Worm (Caenorhabditis elegans) whole organism, young adult: ENCODE measurements around the gene vps-15.

Experiments
- F23B12.7 ChIP-seq: sonication (generic microtip); optimal IDR thresholded peaks from 2 replicates; lab custom pipeline; 2017; ENCODE audit warnings: missing genetic modification characterization, mild to moderate bottlenecking, missing compliant biosample characterization, antibody characterized with exemption, moderate library complexity; ENCODE audit not compliant: insufficient read depth
- F33H1.4 ChIP-seq: fragments of 200-800 bp; sonication (Bioruptor generic); IDR thresholded peaks from 2 replicates; pipeline ENCODE4 v1.3.6; 2022; ENCODE audit warnings: missing genetic modification reagents, missing genetic modification characterization, missing compliant biosample characterization
- F55B11.4 ChIP-seq: sonication (generic microtip); optimal IDR thresholded peaks from 2 replicates; lab custom pipeline; 2016; ENCODE audit warnings: missing compliant biosample characterization, missing genetic modification characterization, borderline replicate concordance; ENCODE audit not compliant: insufficient read depth
- F57A8.1 ChIP-seq: fragments of 200-800 bp; sonication (Bioruptor generic); optimal IDR thresholded peaks from 2 replicates; lab custom pipeline; 2018; ENCODE audit warnings: mild to moderate bottlenecking, missing genetic modification characterization, moderate library complexity, missing compliant biosample characterization
- F57C9.4 ChIP-seq: sonication (generic microtip); optimal IDR thresholded peaks from 2 replicates; lab custom pipeline; 2017; ENCODE audit warnings: mild to moderate bottlenecking, missing genetic modification characterization, missing compliant biosample characterization
- K11D2.4 ChIP-seq: fragments of 200-800 bp; sonication (Bioruptor generic); IDR thresholded peaks from 2 replicates; pipeline ENCODE4 v1.3.6; 2022; ENCODE audit warnings: missing genetic modification reagents, missing genetic modification characterization, missing compliant biosample characterization
- Y67H2A.10 ChIP-seq: fragments of 200-800 bp; sonication (Bioruptor generic); conservative IDR thresholded peaks from 2 replicates; pipeline ENCODE4 v1.3.6; 2022; ENCODE audit warnings: missing genetic modification reagents, missing genetic modification characterization, missing compliant biosample characterization
- Y79H2A.3 ChIP-seq: fragments of 200-800 bp; sonication (Bioruptor generic); conservative IDR thresholded peaks from 2 replicates; pipeline ENCODE4 v1.3.6; 2022; ENCODE audit warnings: missing genetic modification reagents, missing genetic modification characterization, missing compliant biosample characterization
- akir-1 ChIP-seq: fragments of 200-800 bp; sonication (Bioruptor generic); optimal IDR thresholded peaks from 2 replicates; lab custom pipeline; 2018; ENCODE audit warnings: mild to moderate bottlenecking, missing genetic modification characterization, moderate library complexity, missing compliant biosample characterization
- attf-5 ChIP-seq: fragments of 200-800 bp; sonication (Bioruptor generic); optimal IDR thresholded peaks from 2 replicates; lab custom pipeline; 2018; ENCODE audit warnings: mild to moderate bottlenecking, missing genetic modification characterization, missing compliant biosample characterization
- ccch-3 ChIP-seq: fragments of 200-800 bp; sonication (Bioruptor generic); optimal IDR thresholded peaks from 2 replicates; lab custom pipeline; 2018; ENCODE audit warnings: mild to moderate bottlenecking, missing genetic modification characterization, missing compliant biosample characterization
- ceh-27 ChIP-seq: fragments of 200-800 bp; sonication (Bioruptor generic); optimal IDR thresholded peaks from 2 replicates; lab custom pipeline; 2018; ENCODE audit warnings: mild to moderate bottlenecking, missing genetic modification characterization, moderate library complexity, missing compliant biosample characterization
- ceh-58 ChIP-seq: fragments of 200-800 bp; sonication (Bioruptor generic); IDR thresholded peaks from 2 replicates; pipeline ENCODE4 v1.3.6; 2022; ENCODE audit warnings: missing genetic modification characterization, missing compliant biosample characterization
- ceh-91 ChIP-seq: fragments of 200-800 bp; sonication (Bioruptor generic); IDR thresholded peaks from 2 replicates; pipeline ENCODE4 v1.3.6; 2022; ENCODE audit warnings: missing genetic modification reagents, missing genetic modification characterization, missing compliant biosample characterization
- egl-18 ChIP-seq: fragments of 200-800 bp; sonication (Bioruptor generic); IDR thresholded peaks from 2 replicates; pipeline ENCODE4 v1.3.6; 2022; ENCODE audit warnings: missing genetic modification reagents, missing genetic modification characterization, missing compliant biosample characterization
- egrh-3 ChIP-seq: fragments of 200-800 bp; sonication (Bioruptor generic); IDR thresholded peaks from 2 replicates; pipeline ENCODE4 v1.3.6; 2022; ENCODE audit warnings: missing genetic modification reagents, missing genetic modification characterization, missing compliant biosample characterization
- him-1 ChIP-seq: sonication (generic microtip); optimal IDR thresholded peaks from 2 replicates; lab custom pipeline; 2016; ENCODE audit warnings: missing genotype, missing genetic modification reagents, missing genetic modification characterization, missing compliant biosample characterization
- hmg-1.2 ChIP-seq: fragments of 200-800 bp; sonication (Bioruptor generic); IDR thresholded peaks from 2 replicates; pipeline ENCODE4 v1.3.6; 2022; ENCODE audit warnings: missing genetic modification reagents, missing genetic modification characterization, missing compliant biosample characterization
- hrde-1 ChIP-seq: sonication (generic microtip); optimal IDR thresholded peaks from 2 replicates; lab custom pipeline; 2016; ENCODE audit warnings: missing genetic modification characterization, mild to moderate bottlenecking, missing compliant biosample characterization, moderate library complexity, missing genotype, missing genetic modification reagents, borderline replicate concordance
- lin-35 ChIP-seq, 3 experiments: fragments of 150-350 bp in 2 of 3; sonication (generic microtip) in 1 of 3; optimal IDR thresholded peaks; 2 replicates each; lab custom pipeline; 2014 to 2018; ENCODE audit warnings: missing biosample characterization in 3 of 3, missing genetic modification characterization in 3 of 3, missing genetic modification reagents in 3 of 3
- lin-54 ChIP-seq: fragments of 200-800 bp; sonication (Bioruptor generic); optimal IDR thresholded peaks from 2 replicates; lab custom pipeline; 2018; ENCODE audit warnings: mild to moderate bottlenecking, missing genetic modification characterization, missing compliant biosample characterization
- lir-1 ChIP-seq: fragments of 200-800 bp; sonication (Bioruptor generic); conservative IDR thresholded peaks from 2 replicates; pipeline ENCODE4 v1.3.6; 2022; ENCODE audit warnings: missing genetic modification reagents, missing genetic modification characterization, missing compliant biosample characterization
- lsl-1 ChIP-seq: fragments of 200-800 bp; sonication (Bioruptor generic); optimal IDR thresholded peaks from 2 replicates; lab custom pipeline; 2018; ENCODE audit warnings: mild to moderate bottlenecking, missing genetic modification characterization, moderate library complexity, missing compliant biosample characterization
- madf-10 ChIP-seq: sonication (generic microtip); optimal IDR thresholded peaks from 2 replicates; lab custom pipeline; 2016; ENCODE audit warnings: mild to moderate bottlenecking, missing genetic modification characterization, missing compliant biosample characterization
- madf-8 ChIP-seq: fragments of 200-800 bp; sonication (Bioruptor generic); conservative IDR thresholded peaks from 2 replicates; pipeline ENCODE4 v1.3.6; 2022; ENCODE audit warnings: missing genetic modification reagents, missing genetic modification characterization, missing compliant biosample characterization
- mel-28 ChIP-seq: sonication (generic microtip); optimal IDR thresholded peaks from 2 replicates; lab custom pipeline; 2016; ENCODE audit warnings: borderline replicate concordance, mild to moderate bottlenecking, missing genetic modification characterization, missing compliant biosample characterization
- nfyb-1 ChIP-seq: fragments of 200-800 bp; sonication (Bioruptor generic); IDR thresholded peaks from 2 replicates; pipeline ENCODE4 v1.3.6; 2022; ENCODE audit warnings: missing genetic modification reagents, missing genetic modification characterization, missing compliant biosample characterization
- nhr-179 ChIP-seq: sonication (generic microtip); optimal IDR thresholded peaks from 2 replicates; lab custom pipeline; 2016; ENCODE audit warnings: mild to moderate bottlenecking, missing genetic modification characterization, missing compliant biosample characterization
- nhr-27 ChIP-seq: fragments of 200-800 bp; sonication (Bioruptor generic); optimal IDR thresholded peaks from 2 replicates; lab custom pipeline; 2018; ENCODE audit warnings: mild to moderate bottlenecking, missing genetic modification characterization, moderate library complexity, missing compliant biosample characterization
- pbrm-1 ChIP-seq: fragments of 200-800 bp; sonication (Bioruptor generic); IDR thresholded peaks from 2 replicates; pipeline ENCODE4 v1.3.6; 2022; ENCODE audit warnings: missing genetic modification reagents, missing genetic modification characterization, missing compliant biosample characterization
- pha-4 ChIP-seq: fragments of 150-350 bp; sonication (generic microtip); optimal IDR thresholded peaks from 2 replicates; lab custom pipeline; 2014; ENCODE audit warnings: missing biosample characterization, missing genetic modification reagents, missing genetic modification characterization
- rcor-1 ChIP-seq: fragments of 200-800 bp; sonication (Bioruptor generic); IDR thresholded peaks from 2 replicates; pipeline ENCODE4 v1.3.6; 2022; ENCODE audit warnings: missing genetic modification reagents, missing genetic modification characterization, missing compliant biosample characterization
- rec-8 ChIP-seq, 2 experiments: sonication (generic microtip); optimal IDR thresholded peaks; 2 replicates each; lab custom pipeline; 2016; ENCODE audit warnings: mild to moderate bottlenecking in 2 of 2, missing genetic modification characterization in 2 of 2, missing genetic modification reagents in 2 of 2, missing genotype in 2 of 2, missing biosample characterization in 1 of 2, missing compliant biosample characterization in 1 of 2, moderate library complexity in 1 of 2
- repo-1 ChIP-seq: sonication (generic microtip); optimal IDR thresholded peaks from 2 replicates; lab custom pipeline; 2017; ENCODE audit warnings: mild to moderate bottlenecking, missing genetic modification characterization, missing compliant biosample characterization
- snpc-1.1 ChIP-seq: sonication (generic microtip); optimal IDR thresholded peaks from 2 replicates; lab custom pipeline; 2017; ENCODE audit warnings: missing genetic modification characterization, mild to moderate bottlenecking, missing compliant biosample characterization, antibody characterized with exemption, moderate library complexity, missing genotype, missing genetic modification reagents; ENCODE audit not compliant: insufficient read depth
- somi-1 ChIP-seq: fragments of 200-800 bp; sonication (Bioruptor generic); optimal IDR thresholded peaks from 2 replicates; lab custom pipeline; 2018; ENCODE audit warnings: mild to moderate bottlenecking, missing genetic modification characterization, missing compliant biosample characterization
- sptf-2 ChIP-seq: fragments of 200-800 bp; sonication (Bioruptor generic); optimal IDR thresholded peaks from 2 replicates; lab custom pipeline; 2018; ENCODE audit warnings: mild to moderate bottlenecking, missing genetic modification characterization, missing compliant biosample characterization
- tbp1 ChIP-seq: fragments of 200-800 bp; sonication (Bioruptor generic); optimal IDR thresholded peaks from 2 replicates; lab custom pipeline; 2018; ENCODE audit warnings: mild to moderate bottlenecking, missing genetic modification characterization, missing compliant biosample characterization
- unc-130 ChIP-seq: sonication (generic microtip); optimal IDR thresholded peaks from 2 replicates; lab custom pipeline; 2016; ENCODE audit warnings: missing genetic modification reagents, missing genetic modification characterization, missing compliant biosample characterization
- unc-62 ChIP-seq: fragments of 150-350 bp; optimal IDR thresholded peaks from 2 replicates; lab custom pipeline; 2014; ENCODE audit warnings: missing biosample characterization, missing genetic modification reagents, missing genetic modification characterization
- zfh-2 ChIP-seq: fragments of 200-800 bp; sonication (Bioruptor generic); conservative IDR thresholded peaks from 2 replicates; pipeline ENCODE4 v1.3.6; 2022; ENCODE audit warnings: missing genetic modification reagents, missing genetic modification characterization, missing compliant biosample characterization
- ztf-22 ChIP-seq: fragments of 200-800 bp; sonication (Bioruptor generic); optimal IDR thresholded peaks from 2 replicates; lab custom pipeline; 2018; ENCODE audit warnings: mild to moderate bottlenecking, missing genetic modification characterization, moderate library complexity, missing compliant biosample characterization
- ztf-3 ChIP-seq: fragments of 200-800 bp; sonication (Bioruptor generic); optimal IDR thresholded peaks from 2 replicates; lab custom pipeline; 2018; ENCODE audit warnings: mild to moderate bottlenecking, missing genetic modification characterization, missing compliant biosample characterization

vps-15 gene

DNA sequence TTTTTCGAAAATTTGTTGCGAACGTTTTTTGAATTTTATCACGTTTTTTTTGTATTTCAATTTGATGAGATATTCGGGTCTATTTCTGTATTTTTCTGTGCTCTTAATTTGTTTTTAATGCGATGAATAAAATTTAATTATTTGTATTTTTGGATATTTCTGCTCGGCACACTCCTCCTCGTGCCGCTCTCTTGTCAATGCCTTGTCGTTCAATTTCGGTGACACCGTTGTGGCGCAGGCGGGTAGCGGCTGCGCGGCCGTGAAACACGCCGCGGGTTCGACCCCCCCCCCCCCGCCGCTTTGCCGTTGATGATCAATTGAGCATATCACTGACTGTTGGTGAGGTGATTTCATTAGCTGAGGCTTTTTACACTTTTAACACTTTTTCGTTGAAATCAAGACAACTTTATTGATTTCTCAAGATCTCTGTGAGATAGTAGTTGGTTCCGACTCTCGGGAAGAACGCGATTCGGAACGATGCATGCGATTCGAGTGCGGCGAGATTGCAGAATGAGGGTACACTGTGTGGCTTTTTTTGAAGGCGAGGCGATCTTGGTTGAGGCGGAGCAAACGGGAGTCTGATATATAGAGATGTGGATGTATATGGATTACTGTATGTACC lies 45.1 kb upstream of the vps-15 start (continued):
- TF ChIP-seq ccch-3: peak; percentile 80
- TF ChIP-seq F55B11.4 (tag; lab: Kevin White, UChicago): peak; percentile 52
- TF ChIP-seq lin-35 (GFP tag; optimal IDR thresholded peaks at IDR 0.05; lab: Kevin White, UChicago): peak in 2 of 3 experiments; percentile 46 to 55
- peak; percentile 95 for TF ChIP-seq somi-1
- peak; percentile 89 for TF ChIP-seq mel-28 (tag; lab: Kevin White, UChicago)
- peak; percentile 99 for TF ChIP-seq nhr-27
- peak; percentile 99 for TF ChIP-seq F57A8.1
- peak; percentile 77 for TF ChIP-seq snpc-1.1 (tag; lab: Kevin White, UChicago)

- no peak for TF ChIP-seq pha-4 (tag; lab: Kevin White, UChicago)
- TF ChIP-seq somi-1: no peak
- no peak for TF ChIP-seq hrde-1 (tag; lab: Kevin White, UChicago)
- no peak for TF ChIP-seq Y67H2A.10 (GFP tag; lab: Robert Waterston, UW)
- TF ChIP-seq lin-54: peak; percentile 5
- TF ChIP-seq egrh-3 (GFP tag; lab: Robert Waterston, UW): no peak
- no peak for TF ChIP-seq sptf-2 (GFP tag; lab: Kevin White, UChicago)
- peak; percentile 63 for TF ChIP-seq hmg-1.2 (GFP tag; lab: Robert Waterston, UW)
- no peak for TF ChIP-seq akir-1 (GFP tag; lab: Kevin White, UChicago)
- TF ChIP-seq madf-10 (tag; lab: Kevin White, UChicago): no peak
- TF ChIP-seq Y79H2A.3 (GFP tag; lab: Robert Waterston, UW): no peak
- TF ChIP-seq pbrm-1 (GFP tag; lab: Robert Waterston, UW): peak; percentile 42; the same call in 1 of the 2 replicates
- peak; percentile 56 for TF ChIP-seq ceh-27 (GFP tag; lab: Kevin White, UChicago)
- no peak for TF ChIP-seq F57C9.4 (tag; lab: Kevin White, UChicago)
- no peak for TF ChIP-seq rec-8 (tag; optimal IDR thresholded peaks at IDR 0.05; lab: Kevin White, UChicago)
- TF ChIP-seq nhr-27: no peak
- TF ChIP-seq madf-8 (GFP tag; lab: Robert Waterston, UW): no peak
- TF ChIP-seq rcor-1 (GFP tag; lab: Robert Waterston, UW): no peak
- TF ChIP-seq him-1 (tag; lab: Kevin White, UChicago): peak; percentile 53
- TF ChIP-seq F33H1.4 (GFP tag; lab: Robert Waterston, UW): peak; percentile 30; the same call in 1 of the 2 replicates
- peak; percentile 74 for TF ChIP-seq lsl-1 (GFP tag; lab: Kevin White, UChicago)
- TF ChIP-seq unc-130 (GFP tag; lab: Kevin White, UChicago): no peak
- no peak for TF ChIP-seq lir-1 (GFP tag; lab: Robert Waterston, UW)
- TF ChIP-seq ztf-22 (GFP tag; lab: Kevin White, UChicago): no peak
- peak in 1 of 3 experiments; percentile 5 for TF ChIP-seq lin-35 (GFP tag; optimal IDR thresholded peaks at IDR 0.05; lab: Kevin White, UChicago)
- TF ChIP-seq ceh-58 (GFP tag; lab: Robert Waterston, UW): no peak
- no peak for TF ChIP-seq ztf-3
- TF ChIP-seq egl-18 (GFP tag; lab: Robert Waterston, UW): no peak
- TF ChIP-seq zfh-2 (GFP tag; lab: Robert Waterston, UW): peak; percentile 42; the same call in 1 of the 2 replicates
- TF ChIP-seq unc-62: no peak
- peak; percentile 18 for TF ChIP-seq attf-5 (GFP tag; lab: Kevin White, UChicago)
- no peak for TF ChIP-seq K11D2.4 (GFP tag; lab: Robert Waterston, UW)
- no peak for TF ChIP-seq ceh-91
- TF ChIP-seq F23B12.7 (tag; lab: Kevin White, UChicago): peak; percentile 43
- peak; percentile 89 for TF ChIP-seq tbp1 (GFP tag; lab: Kevin White, UChicago)
- TF ChIP-seq nhr-179 (tag; lab: Kevin White, UChicago): no peak
- TF ChIP-seq repo-1: no peak
- TF ChIP-seq nfyb-1: peak; percentile 59
Observed at ce11 chrII:11958793-11959574, 43.3 kb upstream of the vps-15 start.
